Worm (Caenorhabditis elegans) whole organism, L1 larva: ENCODE measurements around the gene uba-1.

Source experiments
- efl-1 ChIP-seq, 4 experiments: fragments of 150-350 bp; optimal IDR thresholded peaks in 3 of 4; peaks in 1 of 4; 1 replicate in 1 of 4; 2 replicates in 3 of 4; lab custom pipeline; 2014; ENCODE audit warnings: missing biosample characterization in 2 of 4, missing genetic modification characterization in 2 of 4, missing genetic modification reagents in 2 of 4
- nhr-77 ChIP-seq: fragments of 150-350 bp; optimal IDR thresholded peaks from 2 replicates; lab custom pipeline; 2014; ENCODE audit warnings: missing biosample characterization, missing genetic modification characterization
- nhr-90 ChIP-seq: sonication (generic microtip); optimal IDR thresholded peaks from 2 replicates; lab custom pipeline; 2016; ENCODE audit warnings: mild to moderate bottlenecking, missing genetic modification characterization, missing compliant biosample characterization; ENCODE audit not compliant: poor library complexity
- pqm-1 ChIP-seq: sonication (generic microtip); optimal IDR thresholded peaks from 3 replicates; lab custom pipeline; 2017; ENCODE audit warnings: missing biosample characterization, missing genetic modification characterization
- snpc-4 ChIP-seq: fragments of 150-350 bp; optimal IDR thresholded peaks from 2 replicates; lab custom pipeline; 2014; ENCODE audit warnings: missing biosample characterization, missing genetic modification characterization
- tbx-2 ChIP-seq: sonication (generic microtip); optimal IDR thresholded peaks from 2 replicates; lab custom pipeline; 2016; ENCODE audit warnings: missing genetic modification characterization, missing compliant biosample characterization
- unc-30 ChIP-seq: sonication (generic microtip); optimal IDR thresholded peaks from 2 replicates; lab custom pipeline; 2017; ENCODE audit warnings: missing biosample characterization, missing genetic modification characterization
- unc-86 ChIP-seq: sonication (generic microtip); optimal IDR thresholded peaks from 2 replicates; lab custom pipeline; 2016; ENCODE audit warnings: missing genetic modification characterization, missing compliant biosample characterization
- ztf-11 ChIP-seq, 2 experiments: sonication (generic microtip); optimal IDR thresholded peaks; 2 replicates each; lab custom pipeline; 2016 to 2017; ENCODE audit warnings: missing genetic modification characterization in 2 of 2, missing biosample characterization in 1 of 2, missing compliant biosample characterization in 1 of 2

- TF ChIP-seq nhr-77 = peak; percentile 35
- TF ChIP-seq nhr-90 (tag; lab: Kevin White, UChicago) = no peak
- no peak for TF ChIP-seq ztf-11 (tag; optimal IDR thresholded peaks at IDR 0.05; lab: Kevin White, UChicago)
- TF ChIP-seq unc-30 (tag; lab: Kevin White, UChicago) = no peak
- TF ChIP-seq efl-1 (optimal IDR thresholded peaks at IDR 0.05; lab: Kevin White, UChicago) = peak; percentile 4 to 56
- TF ChIP-seq efl-1 (GFP tag; optimal IDR thresholded peaks at IDR 0.05 in 1 of 2; lab: Kevin White, UChicago) = peak in 1 of 2 experiments; percentile 52
- TF ChIP-seq snpc-4 = no peak
- no peak for TF ChIP-seq pqm-1 (tag; lab: Kevin White, UChicago)
- TF ChIP-seq unc-86 (tag; lab: Kevin White, UChicago) = no peak
- peak; percentile 20 for TF ChIP-seq tbx-2 (tag; lab: Kevin White, UChicago)
These were observed 46.7 kb downstream of the uba-1 start for ce11 chrIV:9948035-9948434.
